Worm (Caenorhabditis elegans) whole organism, late embryonic: Measurements from ENCODE around the gene pqn-96.

ENCODE experiments used
- C08G9.2 ChIP-seq: sonication (generic microtip); optimal IDR thresholded peaks from 2 replicates; lab custom pipeline; 2016; ENCODE audit warnings: mild to moderate bottlenecking, missing genetic modification characterization, moderate library complexity, missing compliant biosample characterization
- F13H6.1 ChIP-seq: sonication (generic microtip); optimal IDR thresholded peaks from 2 replicates; lab custom pipeline; 2016; ENCODE audit warnings: missing genetic modification characterization, missing compliant biosample characterization
- K09A11.1 ChIP-seq: sonication (generic microtip); optimal IDR thresholded peaks from 2 replicates; lab custom pipeline; 2017; ENCODE audit warnings: antibody characterized with exemption, mild to moderate bottlenecking, missing genetic modification characterization, missing compliant biosample characterization; ENCODE audit not compliant: insufficient read depth
- T23F11.4 ChIP-seq: fragments of 200-800 bp; sonication (Bioruptor generic); optimal IDR thresholded peaks from 2 replicates; lab custom pipeline; 2018; ENCODE audit warnings: mild to moderate bottlenecking, missing genetic modification characterization, missing compliant biosample characterization
- ahr-1 ChIP-seq: sonication (generic microtip); optimal IDR thresholded peaks from 2 replicates; lab custom pipeline; 2016; ENCODE audit warnings: missing genetic modification characterization, missing compliant biosample characterization
- ceh-22 ChIP-seq: sonication (generic microtip); optimal IDR thresholded peaks from 2 replicates; lab custom pipeline; 2017; ENCODE audit warnings: missing biosample characterization, missing genetic modification characterization
- ceh-24 ChIP-seq: sonication (generic microtip); optimal IDR thresholded peaks from 2 replicates; lab custom pipeline; 2016; ENCODE audit warnings: mild to moderate bottlenecking, missing genetic modification characterization, missing compliant biosample characterization
- ceh-31 ChIP-seq: sonication (generic microtip); optimal IDR thresholded peaks from 2 replicates; lab custom pipeline; 2016; ENCODE audit warnings: missing genetic modification characterization, missing compliant biosample characterization
- ceh-34 ChIP-seq: sonication (generic microtip); optimal IDR thresholded peaks from 2 replicates; lab custom pipeline; 2016; ENCODE audit warnings: mild to moderate bottlenecking, missing genetic modification characterization, missing compliant biosample characterization
- ceh-45 ChIP-seq: fragments of 200-800 bp; sonication (Bioruptor generic); IDR thresholded peaks from 2 replicates; pipeline ENCODE4 v1.3.6; 2022; ENCODE audit warnings: missing genetic modification reagents, missing genetic modification characterization, missing compliant biosample characterization
- che-1 ChIP-seq: sonication (generic microtip); optimal IDR thresholded peaks from 2 replicates; lab custom pipeline; 2016; ENCODE audit warnings: mild to moderate bottlenecking, missing genetic modification characterization, missing compliant biosample characterization
- dmd-4 ChIP-seq: sonication (generic microtip); optimal IDR thresholded peaks from 2 replicates; lab custom pipeline; 2016; ENCODE audit warnings: borderline replicate concordance, missing genetic modification characterization, missing compliant biosample characterization
- elt-2 ChIP-seq: sonication (generic microtip); optimal IDR thresholded peaks from 2 replicates; lab custom pipeline; 2016; ENCODE audit warnings: missing genetic modification reagents, missing genetic modification characterization, missing compliant biosample characterization
- elt-4 ChIP-seq: sonication (generic microtip); optimal IDR thresholded peaks from 2 replicates; lab custom pipeline; 2016; ENCODE audit warnings: missing genetic modification characterization, missing compliant biosample characterization
- fkh-10 ChIP-seq: fragments of 150-350 bp; optimal IDR thresholded peaks from 2 replicates; lab custom pipeline; 2014; ENCODE audit warnings: missing biosample characterization, missing genetic modification reagents, missing genetic modification characterization
- fkh-6 ChIP-seq: sonication (generic microtip); optimal IDR thresholded peaks from 2 replicates; lab custom pipeline; 2016; ENCODE audit warnings: missing genetic modification characterization, missing compliant biosample characterization
- hlh-15 ChIP-seq: sonication (generic microtip); optimal IDR thresholded peaks from 2 replicates; lab custom pipeline; 2016; ENCODE audit warnings: missing genetic modification characterization, missing compliant biosample characterization
- hlh-30 ChIP-seq: sonication (generic microtip); optimal IDR thresholded peaks from 2 replicates; lab custom pipeline; 2017; ENCODE audit warnings: antibody characterized with exemption, missing genetic modification characterization, missing compliant biosample characterization; ENCODE audit not compliant: insufficient read depth
- hlh-8 ChIP-seq: sonication (generic microtip); optimal IDR thresholded peaks from 2 replicates; lab custom pipeline; 2016; ENCODE audit warnings: missing genotype, missing genetic modification characterization, missing compliant biosample characterization
- lim-6 ChIP-seq: sonication (generic microtip); optimal IDR thresholded peaks from 2 replicates; lab custom pipeline; 2016; ENCODE audit warnings: missing genetic modification characterization, missing compliant biosample characterization
- lin-11 ChIP-seq: fragments of 200-800 bp; sonication (Bioruptor generic); optimal IDR thresholded peaks from 2 replicates; lab custom pipeline; 2018; ENCODE audit warnings: mild to moderate bottlenecking, missing genetic modification characterization, missing compliant biosample characterization
- nfya-1 ChIP-seq: sonication (generic microtip); optimal IDR thresholded peaks from 2 replicates; lab custom pipeline; 2017; ENCODE audit warnings: missing genetic modification characterization, mild to moderate bottlenecking, missing compliant biosample characterization, antibody characterized with exemption, moderate library complexity
- npax-4 ChIP-seq: sonication (generic microtip); optimal IDR thresholded peaks from 2 replicates; lab custom pipeline; 2016; ENCODE audit warnings: missing genetic modification characterization, missing compliant biosample characterization
- pat-9 ChIP-seq: fragments of 200-800 bp; sonication (Bioruptor generic); optimal IDR thresholded peaks from 2 replicates; lab custom pipeline; 2018; ENCODE audit warnings: mild to moderate bottlenecking, missing genetic modification characterization, moderate library complexity, missing compliant biosample characterization
- pax-1 ChIP-seq: fragments of 150-350 bp; optimal IDR thresholded peaks from 2 replicates; lab custom pipeline; 2014; ENCODE audit warnings: missing biosample characterization, missing genetic modification characterization
- pha-4 ChIP-seq: fragments of 150-350 bp; optimal IDR thresholded peaks from 2 replicates; lab custom pipeline; 2018; ENCODE audit warnings: missing biosample characterization, missing genetic modification reagents, missing genetic modification characterization
- pqm-1 ChIP-seq: sonication (generic microtip); optimal IDR thresholded peaks from 2 replicates; lab custom pipeline; 2016; ENCODE audit warnings: missing genetic modification characterization, missing compliant biosample characterization
- ref-2 ChIP-seq: sonication (generic microtip); optimal IDR thresholded peaks from 2 replicates; lab custom pipeline; 2016; ENCODE audit warnings: missing genetic modification characterization, missing compliant biosample characterization
- rnt-1 ChIP-seq: sonication (generic microtip); optimal IDR thresholded peaks from 2 replicates; lab custom pipeline; 2016; ENCODE audit warnings: missing genetic modification characterization, missing compliant biosample characterization
- sox-2 ChIP-seq: fragments of 200-800 bp; sonication (Bioruptor generic); IDR thresholded peaks from 2 replicates; pipeline ENCODE4 v1.3.6; 2022; ENCODE audit warnings: missing genetic modification reagents, missing genetic modification characterization, missing compliant biosample characterization
- sox-4 ChIP-seq: sonication (generic microtip); optimal IDR thresholded peaks from 2 replicates; lab custom pipeline; 2017; ENCODE audit warnings: mild to moderate bottlenecking, missing genetic modification characterization, inconsistent platforms, missing compliant biosample characterization
- tbx-7 ChIP-seq: sonication (generic microtip); optimal IDR thresholded peaks from 2 replicates; lab custom pipeline; 2016; ENCODE audit warnings: missing genotype, missing genetic modification characterization, missing compliant biosample characterization
- unc-42 ChIP-seq: sonication (generic microtip); optimal IDR thresholded peaks from 2 replicates; lab custom pipeline; 2016; ENCODE audit warnings: missing genotype, missing genetic modification characterization, missing compliant biosample characterization
- unc-55 ChIP-seq: sonication (generic microtip); optimal IDR thresholded peaks from 2 replicates; lab custom pipeline; 2017; ENCODE audit warnings: missing biosample characterization, missing genetic modification reagents, missing genetic modification characterization
- unc-86 ChIP-seq: sonication (generic microtip); optimal IDR thresholded peaks from 2 replicates; lab custom pipeline; 2016; ENCODE audit warnings: missing genetic modification characterization, missing compliant biosample characterization

pqn-96 gene

ce11 chrIII:8411976-8412375 is 27.2 kb downstream of the pqn-96 start (continued):
- TF ChIP-seq pat-9 (no peak), elt-4 (tag; lab: Kevin White, UChicago) (no peak), pqm-1 (tag; lab: Kevin White, UChicago) (no peak), hlh-8 (tag; lab: Kevin White, UChicago) (no peak), C08G9.2 (tag; lab: Kevin White, UChicago) (no peak), elt-2 (tag; lab: Kevin White, UChicago) (no peak), che-1 (tag; lab: Kevin White, UChicago) (no peak), npax-4 (tag; lab: Kevin White, UChicago) (no peak), ceh-45 (GFP tag; lab: Robert Waterston, UW) (no peak), tbx-7 (tag; lab: Kevin White, UChicago) (no peak), ref-2 (tag; lab: Kevin White, UChicago) (peak; percentile 67), unc-42 (tag; lab: Kevin White, UChicago) (peak; percentile 46)

- peak; percentile 30 for TF ChIP-seq unc-55 (GFP tag; lab: Kevin White, UChicago)
- TF ChIP-seq ceh-34 (tag; lab: Kevin White, UChicago) = no peak
These were observed 28.5 kb downstream of the pqn-96 start for ce11 chrIII:8410747-8411146.

ce11 chrIII:8409166-8409565 is 30.0 kb downstream of the pqn-96 start, which contains the start of gene ZK353.9:
Gene ZK353.9, plus strand, starts transcription at chrIII:8409496.
- no peak for TF ChIP-seq unc-86 (tag; lab: Kevin White, UChicago)
- no peak for TF ChIP-seq ref-2 (tag; lab: Kevin White, UChicago)

- TF ChIP-seq fkh-10 (GFP tag; lab: Kevin White, UChicago) = no peak
- TF ChIP-seq nfya-1 (tag; lab: Kevin White, UChicago) = peak; percentile 31
- no peak for TF ChIP-seq che-1 (tag; lab: Kevin White, UChicago)
- no peak for TF ChIP-seq K09A11.1 (tag; lab: Kevin White, UChicago)
- TF ChIP-seq C08G9.2 (tag; lab: Kevin White, UChicago) = no peak
- no peak for TF ChIP-seq lim-6 (tag; lab: Kevin White, UChicago)
- TF ChIP-seq ceh-24 (tag; lab: Kevin White, UChicago) = no peak
- TF ChIP-seq ceh-31 (tag; lab: Kevin White, UChicago) = peak; percentile 3
- TF ChIP-seq rnt-1 (tag; lab: Kevin White, UChicago) = no peak
- no peak for TF ChIP-seq hlh-15
- no peak for TF ChIP-seq ref-2 (tag; lab: Kevin White, UChicago)
- no peak for TF ChIP-seq T23F11.4 (GFP tag; lab: Kevin White, UChicago)
- no peak for TF ChIP-seq hlh-8 (tag; lab: Kevin White, UChicago)
- peak; percentile 26 for TF ChIP-seq elt-2 (tag; lab: Kevin White, UChicago)
- no peak for TF ChIP-seq fkh-6 (tag; lab: Kevin White, UChicago)
- TF ChIP-seq F13H6.1 = no peak
- no peak for TF ChIP-seq ahr-1
- TF ChIP-seq elt-4 (tag; lab: Kevin White, UChicago) = no peak
These were observed 33.7 kb downstream of the pqn-96 start, which contains the start of the genes ubxn-4 and cyy-1 for ce11 chrIII:8405449-8405962. Gene ubxn-4, minus strand, starts transcription at chrIII:8405562. Gene cyy-1, plus strand, starts transcription at chrIII:8405874.

- TF ChIP-seq hlh-30 (tag; lab: Kevin White, UChicago) (no peak), dmd-4 (tag; lab: Kevin White, UChicago) (no peak), lin-11 (tag; lab: Kevin White, UChicago) (no peak), ceh-22 (tag; lab: Kevin White, UChicago) (no peak), pax-1 (tag; lab: Kevin White, UChicago) (no peak), sox-4 (tag; lab: Kevin White, UChicago) (no peak), pha-4 (tag; lab: Kevin White, UChicago) (no peak), unc-86 (tag; lab: Kevin White, UChicago) (no peak), sox-2 (GFP tag; lab: Robert Waterston, UW) (no peak)
These were observed 35.7 kb downstream of the pqn-96 start, which contains the start of gene cutc-1 for ce11 chrIII:8403507-8403906. Gene cutc-1, minus strand, starts transcription at chrIII:8403607.
